Worm (Caenorhabditis elegans): ENCODE measurements around the gene nlp-66.

Gene nlp-66

DNA sequence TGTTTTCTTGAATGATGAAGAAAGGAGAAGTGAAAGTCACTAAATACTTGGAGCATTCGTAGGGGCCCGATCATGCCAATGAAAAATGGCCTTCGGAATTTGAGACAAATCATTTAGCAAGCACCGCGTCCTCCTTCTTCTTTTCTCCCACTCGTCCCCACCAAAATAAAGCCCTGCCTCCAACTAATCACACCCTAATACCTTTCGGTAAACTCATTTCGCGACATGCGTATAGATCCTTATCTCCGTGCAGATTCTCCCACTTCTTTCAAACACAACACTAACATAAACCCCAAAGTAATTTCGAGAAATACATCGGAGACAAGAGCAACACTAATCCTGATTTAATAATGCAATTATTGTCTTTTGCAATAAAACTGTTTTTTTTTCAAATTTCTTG lies 21.0 kb upstream of the nlp-66 start:
- TF ChIP-seq nhr-12 (tag; optimal IDR thresholded peaks at IDR 0.05) (no peak), ces-1 (GFP tag; optimal IDR thresholded peaks at IDR 0.05) (no peak), mab-9 (GFP tag; IDR thresholded peaks at IDR 0.05) (peak; percentile 68), lin-14 (GFP tag; optimal IDR thresholded peaks at IDR 0.05) (peak; percentile 18), ets-5 (GFP tag; IDR thresholded peaks at IDR 0.05) (no peak), sox-4 (tag; optimal IDR thresholded peaks at IDR 0.05) (no peak), pax-3 (tag; optimal IDR thresholded peaks at IDR 0.05) (no peak), jun-1 (tag; optimal IDR thresholded peaks at IDR 0.05) (no peak), fos-1 (tag; optimal IDR thresholded peaks at IDR 0.05) (no peak), mep-1 (tag; optimal IDR thresholded peaks at IDR 0.05) (no peak), dsc-1 (tag; optimal IDR thresholded peaks at IDR 0.05) (no peak), hpl-2 (GFP tag; optimal IDR thresholded peaks at IDR 0.05) (no peak), efl-1 (optimal IDR thresholded peaks at IDR 0.05) (no peak), efl-1 (GFP tag; optimal IDR thresholded peaks at IDR 0.05 in 1 of 2) (no peak), unc-30 (tag; optimal IDR thresholded peaks at IDR 0.05) (peak; percentile 14), blmp-1 (tag; optimal IDR thresholded peaks at IDR 0.05) (peak; percentile 4), egl-27 (tag; optimal IDR thresholded peaks at IDR 0.05) (no peak), rnt-1 (tag; optimal IDR thresholded peaks at IDR 0.05) (no peak), unc-62 (GFP tag; optimal IDR thresholded peaks at IDR 0.05) (no peak), fkh-10 (GFP tag; optimal IDR thresholded peaks at IDR 0.05) (no peak), ceh-82 (tag; optimal IDR thresholded peaks at IDR 0.05) (no peak), grh-1 (GFP tag; IDR thresholded peaks at IDR 0.05) (no peak), vab-15 (tag; optimal IDR thresholded peaks at IDR 0.05) (no peak), aly-2 (tag; optimal IDR thresholded peaks at IDR 0.05) (no peak), fkh-8 (tag; optimal IDR thresholded peaks at IDR 0.05) (no peak), lin-13 (GFP tag; optimal IDR thresholded peaks at IDR 0.05) (no peak), F16B12.6 (tag; optimal IDR thresholded peaks at IDR 0.05) (no peak)

- TF ChIP-seq tlp-1 (tag; optimal IDR thresholded peaks at IDR 0.05) (no peak), pax-3 (tag; optimal IDR thresholded peaks at IDR 0.05) (no peak), aly-2 (tag; optimal IDR thresholded peaks at IDR 0.05) (no peak), nhr-11 (tag; optimal IDR thresholded peaks at IDR 0.05) (no peak), snu-23 (GFP tag; optimal IDR thresholded peaks at IDR 0.05) (peak; percentile 26), zag-1 (tag; optimal IDR thresholded peaks at IDR 0.05) (no peak), lin-35 (GFP tag; optimal IDR thresholded peaks at IDR 0.05) (peak in 1 of 2 experiments; percentile 21), nhr-76 (tag; optimal IDR thresholded peaks at IDR 0.05) (no peak), C04F5.9 (tag; optimal IDR thresholded peaks at IDR 0.05) (no peak), fkh-4 (tag; optimal IDR thresholded peaks at IDR 0.05; ENCODE audit: borderline replicate concordance) (no peak), nhr-85 (tag) (peak; percentile 68), nhr-12 (tag; optimal IDR thresholded peaks at IDR 0.05) (no peak), hpl-2 (GFP tag; optimal IDR thresholded peaks at IDR 0.05) (no peak), C34B4.2 (tag; optimal IDR thresholded peaks at IDR 0.05) (no peak), fkh-10 (GFP tag; optimal IDR thresholded peaks at IDR 0.05) (no peak), F16B12.6 (tag; optimal IDR thresholded peaks at IDR 0.05) (no peak), efl-3 (GFP tag; optimal IDR thresholded peaks at IDR 0.05) (no peak), sox-4 (tag; optimal IDR thresholded peaks at IDR 0.05) (no peak), fkh-8 (tag; optimal IDR thresholded peaks at IDR 0.05) (no peak), egl-27 (tag; optimal IDR thresholded peaks at IDR 0.05) (no peak), irx-1 (tag; optimal IDR thresholded peaks at IDR 0.05) (no peak), ceh-82 (tag; optimal IDR thresholded peaks at IDR 0.05) (no peak), jun-1 (tag; optimal IDR thresholded peaks at IDR 0.05) (no peak), sptf-1 (tag; optimal IDR thresholded peaks at IDR 0.05) (no peak), blmp-1 (tag; optimal IDR thresholded peaks at IDR 0.05) (peak; percentile 93), mef-2 (tag; optimal IDR thresholded peaks at IDR 0.05) (no peak), nhr-77 (tag; optimal IDR thresholded peaks at IDR 0.05) (no peak), lin-13 (GFP tag; optimal IDR thresholded peaks at IDR 0.05) (no peak), snpc-4 (tag; optimal IDR thresholded peaks at IDR 0.05) (no peak), hlh-4 (tag; optimal IDR thresholded peaks at IDR 0.05) (no peak), lin-14 (GFP tag; optimal IDR thresholded peaks at IDR 0.05) (peak; percentile 44), ces-1 (GFP tag; optimal IDR thresholded peaks at IDR 0.05) (no peak), grh-1 (GFP tag; IDR thresholded peaks at IDR 0.05) (peak; percentile 72), ceh-90 (tag; optimal IDR thresholded peaks at IDR 0.05) (no peak), unc-98 (GFP tag; IDR thresholded peaks at IDR 0.05) (no peak), rnt-1 (tag; optimal IDR thresholded peaks at IDR 0.05) (no peak), alr-1 (tag; optimal IDR thresholded peaks at IDR 0.05; ENCODE audit: borderline replicate concordance) (no peak), ceh-8 (GFP tag; optimal IDR thresholded peaks at IDR 0.05) (no peak), unc-130 (tag; optimal IDR thresholded peaks at IDR 0.05) (peak; percentile 7), nhr-28 (tag; optimal IDR thresholded peaks at IDR 0.05) (no peak), nhr-20 (tag; optimal IDR thresholded peaks at IDR 0.05) (peak; percentile 32)
Observed at ce11 chrX:11136988-11137387, 20.4 kb upstream of the nlp-66 start.

Measured in whole organism, L1 larva.